Fruit fly (Drosophila melanogaster) S2 (cell line): ENCODE results near the gene CG43251.

Source experiments
- CG8478 ChIP-seq: fragments of >200 bp; optimal IDR thresholded peaks from 2 replicates; lab custom pipeline; 2018
- CTCF ChIP-seq, 2 experiments: fragments of >200 bp; optimal IDR thresholded peaks; 2 replicates each; lab custom pipeline; 2018

dm6 chr3L:20767227-20767626 lies 8.5 kb downstream of the CG43251 start:
- TF ChIP-seq CG8478 (no peak), CTCF (optimal IDR thresholded peaks at IDR 0.05; lab: Kevin White, UChicago) (no peak)
